Worm (Caenorhabditis elegans): ENCODE data around the gene srh-257.

Gene srh-257

DNA sequence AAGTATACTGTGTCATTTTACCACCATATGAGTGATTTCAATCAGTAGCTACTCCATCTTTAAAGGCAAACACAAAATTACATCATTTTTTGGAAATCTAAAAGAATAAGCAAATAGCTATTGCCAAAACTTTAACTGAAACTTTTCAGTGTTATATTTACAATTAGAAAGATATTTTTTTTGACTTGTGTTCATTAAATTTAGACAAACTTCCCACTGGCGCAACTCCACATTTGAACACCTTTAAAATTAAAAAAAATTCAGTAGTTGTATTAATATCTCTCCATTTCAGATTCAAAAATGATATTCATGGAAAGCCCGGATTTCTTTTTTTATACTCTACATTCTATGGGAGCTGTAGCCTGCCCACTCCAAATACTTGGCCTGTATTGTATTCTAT, 6.8 kb downstream of the srh-257 start, which contains the start of gene srh-264:
TSS of gene srh-264 (plus strand) at position 301 of the 400 bp plus-strand sequence.
- no peak for TF ChIP-seq ztf-23 (GFP tag; IDR thresholded peaks at IDR 0.05)
- TF ChIP-seq ztf-29 (GFP tag; IDR thresholded peaks at IDR 0.05), result no peak
- TF ChIP-seq cog-1 (tag; optimal IDR thresholded peaks at IDR 0.05), result no peak
- no peak for TF ChIP-seq klf-2 (GFP tag; conservative IDR thresholded peaks at IDR 0.05)
- TF ChIP-seq ref-1 (GFP tag; conservative IDR thresholded peaks at IDR 0.05), result no peak
- no peak for TF ChIP-seq flt-1 (GFP tag; IDR thresholded peaks at IDR 0.05)
- no peak for TF ChIP-seq med-1 (GFP tag; optimal IDR thresholded peaks at IDR 0.05; ENCODE audit: insufficient read depth)
- TF ChIP-seq T22C8.4 (GFP tag; IDR thresholded peaks at IDR 0.05), result no peak
- TF ChIP-seq tab-1 (GFP tag; IDR thresholded peaks at IDR 0.05), result no peak

DNA sequence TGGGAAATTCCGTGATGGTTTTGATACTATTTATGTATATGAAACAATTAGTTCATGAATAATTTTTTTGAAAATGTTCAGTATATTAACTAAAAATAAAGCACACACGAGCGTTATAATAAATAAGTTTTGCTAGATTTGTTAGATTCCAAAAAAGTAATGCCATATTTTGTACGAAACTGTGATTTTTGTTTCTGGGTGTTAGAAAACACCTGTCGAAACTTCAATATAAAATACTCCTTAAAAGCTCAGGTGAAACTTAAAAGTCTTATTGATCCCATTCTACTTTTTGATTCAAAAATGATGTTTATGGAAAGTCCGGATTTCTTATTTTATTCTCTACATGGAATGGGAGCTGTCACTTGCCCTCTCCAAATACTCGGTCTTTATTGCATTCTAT, 8.9 kb downstream of the srh-257 start, which contains the start of gene srh-265:
TSS of gene srh-265 (plus strand) at position 301 of the 400 bp plus-strand sequence.
- TF ChIP-seq klf-2 (GFP tag; conservative IDR thresholded peaks at IDR 0.05) (no peak), T22C8.4 (GFP tag; IDR thresholded peaks at IDR 0.05) (no peak), med-1 (GFP tag; optimal IDR thresholded peaks at IDR 0.05; ENCODE audit: insufficient read depth) (no peak), ref-1 (GFP tag; conservative IDR thresholded peaks at IDR 0.05) (no peak), ztf-29 (GFP tag; IDR thresholded peaks at IDR 0.05) (no peak), tab-1 (GFP tag; IDR thresholded peaks at IDR 0.05) (no peak), cog-1 (tag; optimal IDR thresholded peaks at IDR 0.05) (no peak), flt-1 (GFP tag; IDR thresholded peaks at IDR 0.05) (no peak), ztf-23 (GFP tag; IDR thresholded peaks at IDR 0.05) (no peak)

ce11 chrV:15417822-15418221, 10.8 kb downstream of the srh-257 start, which contains the start of gene T06E6.10:
T06E6.10 (plus strand) TSS chrV:15418122.
- TF ChIP-seq med-1 (GFP tag; optimal IDR thresholded peaks at IDR 0.05; ENCODE audit: insufficient read depth) (no peak), flt-1 (GFP tag; IDR thresholded peaks at IDR 0.05) (no peak), T22C8.4 (GFP tag; IDR thresholded peaks at IDR 0.05) (no peak), cog-1 (tag; optimal IDR thresholded peaks at IDR 0.05) (no peak), ztf-29 (GFP tag; IDR thresholded peaks at IDR 0.05) (no peak), ref-1 (GFP tag; conservative IDR thresholded peaks at IDR 0.05) (no peak), tab-1 (GFP tag; IDR thresholded peaks at IDR 0.05) (no peak), klf-2 (GFP tag; conservative IDR thresholded peaks at IDR 0.05) (no peak), ztf-23 (GFP tag; IDR thresholded peaks at IDR 0.05) (no peak)

- TF ChIP-seq T22C8.4 (GFP tag; IDR thresholded peaks at IDR 0.05), result no peak
- no peak for TF ChIP-seq klf-2 (GFP tag; conservative IDR thresholded peaks at IDR 0.05)
- no peak for TF ChIP-seq ztf-23 (GFP tag; IDR thresholded peaks at IDR 0.05)
- no peak for TF ChIP-seq tab-1 (GFP tag; IDR thresholded peaks at IDR 0.05)
Measured at ce11 chrV:15423601-15424000, 16.6 kb downstream of the srh-257 start, which contains the start of gene fbxa-104. fbxa-104 (minus strand) TSS chrV:15423683.

- TF ChIP-seq cog-1 (tag; optimal IDR thresholded peaks at IDR 0.05) (no peak), ztf-29 (GFP tag; IDR thresholded peaks at IDR 0.05) (no peak), T22C8.4 (GFP tag; IDR thresholded peaks at IDR 0.05) (no peak), ztf-23 (GFP tag; IDR thresholded peaks at IDR 0.05) (no peak), med-1 (GFP tag; optimal IDR thresholded peaks at IDR 0.05; ENCODE audit: insufficient read depth) (no peak), tab-1 (GFP tag; IDR thresholded peaks at IDR 0.05) (no peak), flt-1 (GFP tag; IDR thresholded peaks at IDR 0.05) (no peak), ref-1 (GFP tag; conservative IDR thresholded peaks at IDR 0.05) (no peak), klf-2 (GFP tag; conservative IDR thresholded peaks at IDR 0.05) (no peak)
Measured at ce11 chrV:15425368-15426091, 18.5 kb downstream of the srh-257 start, which contains the start of gene Y36E3A.2. Y36E3A.2 (plus strand) TSS chrV:15426041.

ce11 chrV:15426944-15427343, 19.9 kb downstream of the srh-257 start, which contains the start of gene fbxa-209:
fbxa-209 (minus strand) TSS chrV:15427044.
- TF ChIP-seq ztf-23 (GFP tag; IDR thresholded peaks at IDR 0.05), result no peak
- TF ChIP-seq klf-2 (GFP tag; conservative IDR thresholded peaks at IDR 0.05), result no peak
- TF ChIP-seq tab-1 (GFP tag; IDR thresholded peaks at IDR 0.05), result no peak
- TF ChIP-seq T22C8.4 (GFP tag; IDR thresholded peaks at IDR 0.05), result no peak

ce11 chrV:15431322-15432052, 24.5 kb downstream of the srh-257 start:
- TF ChIP-seq flt-1 (GFP tag; IDR thresholded peaks at IDR 0.05) (no peak), tab-1 (GFP tag; IDR thresholded peaks at IDR 0.05) (no peak), ztf-29 (GFP tag; IDR thresholded peaks at IDR 0.05) (no peak), ref-1 (GFP tag; conservative IDR thresholded peaks at IDR 0.05) (no peak), klf-2 (GFP tag; conservative IDR thresholded peaks at IDR 0.05) (no peak), ztf-23 (GFP tag; IDR thresholded peaks at IDR 0.05) (no peak), T22C8.4 (GFP tag; IDR thresholded peaks at IDR 0.05) (no peak), med-1 (GFP tag; optimal IDR thresholded peaks at IDR 0.05; ENCODE audit: insufficient read depth) (no peak), cog-1 (tag; optimal IDR thresholded peaks at IDR 0.05) (no peak)

ce11 chrV:15432457-15432856, 25.4 kb downstream of the srh-257 start, which contains the start of gene T26H5.8:
T26H5.8 (minus strand) TSS chrV:15432726.
- TF ChIP-seq tab-1 (GFP tag; IDR thresholded peaks at IDR 0.05) (no peak), ztf-29 (GFP tag; IDR thresholded peaks at IDR 0.05) (no peak), flt-1 (GFP tag; IDR thresholded peaks at IDR 0.05) (no peak), ref-1 (GFP tag; conservative IDR thresholded peaks at IDR 0.05) (no peak), cog-1 (tag; optimal IDR thresholded peaks at IDR 0.05) (no peak), T22C8.4 (GFP tag; IDR thresholded peaks at IDR 0.05) (no peak), ztf-23 (GFP tag; IDR thresholded peaks at IDR 0.05) (no peak), med-1 (GFP tag; optimal IDR thresholded peaks at IDR 0.05; ENCODE audit: insufficient read depth) (no peak), klf-2 (GFP tag; conservative IDR thresholded peaks at IDR 0.05) (no peak)

ce11 chrV:15434647-15435046, 27.6 kb downstream of the srh-257 start:
- no peak for TF ChIP-seq tab-1 (GFP tag; IDR thresholded peaks at IDR 0.05)
- TF ChIP-seq ref-1 (GFP tag; conservative IDR thresholded peaks at IDR 0.05), result no peak
- TF ChIP-seq klf-2 (GFP tag; conservative IDR thresholded peaks at IDR 0.05), result no peak
- no peak for TF ChIP-seq ztf-29 (GFP tag; IDR thresholded peaks at IDR 0.05)
- no peak for TF ChIP-seq flt-1 (GFP tag; IDR thresholded peaks at IDR 0.05)
- TF ChIP-seq med-1 (GFP tag; optimal IDR thresholded peaks at IDR 0.05; ENCODE audit: insufficient read depth), result no peak
- no peak for TF ChIP-seq ztf-23 (GFP tag; IDR thresholded peaks at IDR 0.05)
- TF ChIP-seq cog-1 (tag; optimal IDR thresholded peaks at IDR 0.05), result no peak
- no peak for TF ChIP-seq T22C8.4 (GFP tag; IDR thresholded peaks at IDR 0.05)
